Fruit fly (Drosophila melanogaster): ENCODE data around the gene tim.

The tim gene

dm6 chr2L:3532973-3533525 is 25.1 kb upstream of the tim start (continued):
- peak; percentile 6 for TF ChIP-seq net (GFP tag; optimal IDR thresholded peaks at IDR 0.05)
- TF ChIP-seq Hr4 (GFP tag; optimal IDR thresholded peaks at IDR 0.05) = peak; percentile 30
- TF ChIP-seq achi (GFP tag; optimal IDR thresholded peaks at IDR 0.05) = peak; percentile 27
- TF ChIP-seq CG6808 (GFP tag; optimal IDR thresholded peaks at IDR 0.05) = peak; percentile 36
- TF ChIP-seq CG16779 (tag; optimal IDR thresholded peaks at IDR 0.05) = no peak
- TF ChIP-seq cyc (GFP tag; optimal IDR thresholded peaks at IDR 0.05) = peak; percentile 3
- peak; percentile 38 for TF ChIP-seq CG34406 (GFP tag; optimal IDR thresholded peaks at IDR 0.05)
- TF ChIP-seq CG10669 (GFP tag; optimal IDR thresholded peaks at IDR 0.05) = peak; percentile 14
- TF ChIP-seq Ets96B (tag; optimal IDR thresholded peaks at IDR 0.05) = peak; percentile 31
- TF ChIP-seq Eip75B (GFP tag; optimal IDR thresholded peaks at IDR 0.05) = no peak
- peak; percentile 26 for TF ChIP-seq fd59A (GFP tag; optimal IDR thresholded peaks at IDR 0.05)
- peak; percentile 44 for TF ChIP-seq CG32006 (GFP tag; optimal IDR thresholded peaks at IDR 0.05)
- TF ChIP-seq CG3919 (GFP tag; optimal IDR thresholded peaks at IDR 0.05) = peak; percentile 64
- TF ChIP-seq Smox (GFP tag; optimal IDR thresholded peaks at IDR 0.05) = peak; percentile 6

- TF ChIP-seq Ets21C (GFP tag; optimal IDR thresholded peaks at IDR 0.05) (no peak), Eip75B (GFP tag; optimal IDR thresholded peaks at IDR 0.05) (no peak), Sox14 (GFP tag; optimal IDR thresholded peaks at IDR 0.05) (no peak), CG16779 (tag; optimal IDR thresholded peaks at IDR 0.05) (no peak), Gug (GFP tag; IDR thresholded peaks at IDR 0.05) (no peak), CG6163 (GFP tag; IDR thresholded peaks at IDR 0.05) (no peak), fd85E (GFP tag; optimal IDR thresholded peaks at IDR 0.05) (no peak), Eip93F (GFP tag; optimal IDR thresholded peaks at IDR 0.05) (no peak), fkh (GFP tag; optimal IDR thresholded peaks at IDR 0.05) (no peak), pdm3 (GFP tag; optimal IDR thresholded peaks at IDR 0.05) (no peak), CG11762 (GFP tag; optimal IDR thresholded peaks at IDR 0.05; ENCODE audit: insufficient read depth) (no peak), esn (GFP tag; optimal IDR thresholded peaks at IDR 0.05) (no peak), CG31627 (GFP tag; optimal IDR thresholded peaks at IDR 0.05) (no peak)
Observed at dm6 chr2L:3530186-3530832, 22.4 kb upstream of the tim start, which contains the start of the genes Spindly and IFT57. Gene Spindly, minus strand, starts transcription at chr2L:3530317. Gene IFT57, plus strand, starts transcription at chr2L:3530789.

dm6 chr2L:3524729-3525181 is 16.8 kb upstream of the tim start, which contains the start of gene CG8852:
Gene CG8852, plus strand, starts transcription at chr2L:3525131.
- TF ChIP-seq vri (GFP tag; optimal IDR thresholded peaks at IDR 0.05) (no peak), OdsH (GFP tag; optimal IDR thresholded peaks at IDR 0.05) (no peak), CG11762 (GFP tag; optimal IDR thresholded peaks at IDR 0.05; ENCODE audit: insufficient read depth) (no peak)

- no peak for TF ChIP-seq dac (GFP tag; optimal IDR thresholded peaks at IDR 0.05)
- TF ChIP-seq Gug (GFP tag; IDR thresholded peaks at IDR 0.05) = no peak
- no peak for TF ChIP-seq Hr38 (GFP tag; optimal IDR thresholded peaks at IDR 0.05)
- TF ChIP-seq Ets96B (tag; optimal IDR thresholded peaks at IDR 0.05) = no peak
- no peak for TF ChIP-seq OdsH (GFP tag; optimal IDR thresholded peaks at IDR 0.05)
- TF ChIP-seq CG6276 (GFP tag; optimal IDR thresholded peaks at IDR 0.05) = no peak
- no peak for TF ChIP-seq CG4318 (GFP tag; optimal IDR thresholded peaks at IDR 0.05)
- no peak for TF ChIP-seq Ets21C (GFP tag; optimal IDR thresholded peaks at IDR 0.05)
- TF ChIP-seq topi (GFP tag; optimal IDR thresholded peaks at IDR 0.05) = no peak
- no peak for TF ChIP-seq spab (GFP tag; optimal IDR thresholded peaks at IDR 0.05)
Observed at dm6 chr2L:3523956-3524355, 16.0 kb upstream of the tim start, which contains the start of gene Sr-CIV. Gene Sr-CIV, minus strand, starts transcription at chr2L:3524056.
